Worm (Caenorhabditis elegans): ENCODE measurements around the gene C27D9.2.

The C27D9.2 gene

DNA sequence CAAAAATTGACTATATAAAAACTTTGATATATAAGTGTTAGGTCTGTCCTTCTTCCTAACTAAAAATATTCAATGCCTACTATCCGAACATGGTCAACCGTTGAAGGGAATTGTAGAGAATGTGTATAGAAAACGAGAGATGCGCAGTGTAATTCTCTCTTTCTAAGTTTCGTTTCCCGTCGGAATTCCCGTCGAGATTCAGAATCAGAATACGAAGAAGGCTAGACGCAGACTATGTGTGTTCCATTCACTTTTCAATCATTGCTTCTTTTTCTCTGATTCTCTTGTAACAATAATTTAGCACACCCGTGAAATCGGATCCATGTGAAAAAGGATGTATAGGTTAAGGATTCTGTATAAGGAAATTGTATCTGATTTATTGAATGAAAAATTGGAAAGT is 22.2 kb downstream of the C27D9.2 start:
- TF ChIP-seq ama-1 (optimal IDR thresholded peaks at IDR 0.05) (no peak), nhr-25 (tag; optimal IDR thresholded peaks at IDR 0.05) (peak; percentile 10), blmp-1 (tag; optimal IDR thresholded peaks at IDR 0.05; ENCODE audit: insufficient read depth) (peak; percentile 93)

DNA sequence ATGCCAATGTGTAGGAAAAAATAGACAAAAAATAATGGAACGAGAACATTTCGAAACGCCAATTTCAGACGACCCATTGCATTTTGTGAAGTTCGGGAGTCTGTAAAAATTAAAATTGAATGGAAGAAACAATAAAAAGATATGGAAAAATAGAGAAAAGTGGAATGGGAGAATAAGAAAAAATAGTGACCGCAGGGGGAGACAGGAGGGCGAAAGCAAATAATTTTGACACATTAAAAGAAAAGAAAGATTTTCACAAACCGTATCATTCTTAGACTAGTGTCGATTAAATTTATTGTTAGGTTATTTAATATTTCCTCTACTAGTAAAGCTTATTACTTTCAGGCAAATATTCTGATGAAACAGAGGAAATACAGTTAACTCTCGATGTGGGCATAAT is 22.8 kb downstream of the C27D9.2 start, which contains the start of gene F41C3.11:
TSS of gene F41C3.11 (minus strand) at position 101 of the 400 bp plus-strand sequence.
- TF ChIP-seq nhr-23 (tag; optimal IDR thresholded peaks at IDR 0.05) (no peak), dmd-4 (tag; optimal IDR thresholded peaks at IDR 0.05) (no peak), nhr-25 (tag; optimal IDR thresholded peaks at IDR 0.05) (no peak), nhr-11 (tag; optimal IDR thresholded peaks at IDR 0.05) (no peak), ZK546.5 (tag; optimal IDR thresholded peaks at IDR 0.05) (no peak), mab-5 (tag; optimal IDR thresholded peaks at IDR 0.05) (no peak), snpc-4 (tag; optimal IDR thresholded peaks at IDR 0.05) (no peak), skn-1 (tag; optimal IDR thresholded peaks at IDR 0.05) (no peak), unc-62 (GFP tag; optimal IDR thresholded peaks at IDR 0.05) (no peak), lin-11 (tag; optimal IDR thresholded peaks at IDR 0.05) (no peak), nhr-10 (tag; optimal IDR thresholded peaks at IDR 0.05) (no peak), peb-1 (tag; optimal IDR thresholded peaks at IDR 0.05) (no peak), zag-1 (tag; optimal IDR thresholded peaks at IDR 0.05) (no peak), crh-2 (tag; optimal IDR thresholded peaks at IDR 0.05) (no peak)

- TF ChIP-seq nhr-237 (tag; optimal IDR thresholded peaks at IDR 0.05) (no peak), nhr-77 (tag; optimal IDR thresholded peaks at IDR 0.05) (no peak), unc-39 (tag; optimal IDR thresholded peaks at IDR 0.05) (no peak), lsy-2 (tag; optimal IDR thresholded peaks at IDR 0.05) (no peak), dmd-4 (tag; optimal IDR thresholded peaks at IDR 0.05) (no peak), F13H6.1 (tag; optimal IDR thresholded peaks at IDR 0.05) (no peak), lin-13 (GFP tag; optimal IDR thresholded peaks at IDR 0.05) (no peak)
Observed at ce11 chrII:4729733-4730132, 26.9 kb downstream of the C27D9.2 start, which contains the start of gene F41C3.7. TSS of gene F41C3.7 (plus strand) at chrII:4730033.

DNA sequence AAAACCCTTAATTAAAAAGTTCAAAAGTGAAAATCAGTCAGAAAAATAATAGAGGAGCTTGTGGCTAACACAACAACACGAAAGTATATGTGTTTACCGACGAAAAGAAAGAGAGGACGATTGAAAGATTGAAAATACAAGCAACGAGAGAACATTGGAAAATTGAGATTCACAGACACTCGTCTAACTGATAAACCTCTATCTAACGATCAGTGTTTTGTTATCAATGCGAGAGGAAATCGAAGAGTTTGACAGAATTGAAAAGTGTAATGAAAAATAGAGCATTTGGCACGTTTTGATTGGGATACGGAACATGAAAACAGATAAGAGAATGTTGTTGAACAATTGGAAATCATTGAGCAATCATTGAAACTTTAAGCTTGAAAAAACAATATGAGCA is 28.0 kb downstream of the C27D9.2 start:
- TF ChIP-seq unc-62 (GFP tag; optimal IDR thresholded peaks at IDR 0.05) = no peak
- TF ChIP-seq crh-2 (tag; optimal IDR thresholded peaks at IDR 0.05) = peak; percentile 76
- TF ChIP-seq F13H6.1 (tag; optimal IDR thresholded peaks at IDR 0.05) = peak; percentile 65
- no peak for TF ChIP-seq dmd-4 (tag; optimal IDR thresholded peaks at IDR 0.05)
- peak in 1 of 2 experiments; percentile 61 for TF ChIP-seq lsy-2 (tag; optimal IDR thresholded peaks at IDR 0.05)
- peak; percentile 3 for TF ChIP-seq sma-3 (GFP tag; optimal IDR thresholded peaks at IDR 0.05)
- peak; percentile 72 for TF ChIP-seq nhr-129 (tag; optimal IDR thresholded peaks at IDR 0.05)
- peak; percentile 65 for TF ChIP-seq sma-9 (GFP tag; optimal IDR thresholded peaks at IDR 0.05)
- TF ChIP-seq sma-9 (tag; optimal IDR thresholded peaks at IDR 0.05) = no peak
- peak; percentile 46 for TF ChIP-seq C34F6.9 (tag; optimal IDR thresholded peaks at IDR 0.05)
- peak; percentile 95 for TF ChIP-seq fos-1 (tag; optimal IDR thresholded peaks at IDR 0.05)
- TF ChIP-seq peb-1 (tag; optimal IDR thresholded peaks at IDR 0.05) = no peak

DNA sequence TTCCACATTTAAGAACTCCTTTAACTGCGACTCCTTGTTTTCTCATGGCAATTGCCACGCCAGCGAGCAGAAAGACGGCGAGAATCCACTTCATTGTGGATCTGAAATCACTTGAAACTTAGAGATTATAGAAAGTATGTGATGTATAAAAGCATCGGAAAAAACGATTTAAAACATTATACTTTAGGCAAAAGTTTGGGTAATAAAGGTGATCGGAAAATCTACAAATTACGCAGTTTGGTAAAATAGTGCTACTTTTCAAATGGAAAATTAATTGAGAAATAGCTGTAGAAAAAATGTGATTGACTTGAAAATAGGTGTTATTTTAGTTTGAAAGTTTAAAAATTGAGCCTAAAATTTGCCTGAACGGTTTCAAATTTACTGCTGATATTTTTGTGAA is 28.9 kb downstream of the C27D9.2 start, which contains the start of gene ttr-41:
TSS of gene ttr-41 (minus strand) at position 101 of the 400 bp plus-strand sequence.
- TF ChIP-seq F13H6.1 (tag; optimal IDR thresholded peaks at IDR 0.05) (no peak), sem-4 (tag; optimal IDR thresholded peaks at IDR 0.05) (no peak), dmd-4 (tag; optimal IDR thresholded peaks at IDR 0.05) (no peak), lin-11 (tag; optimal IDR thresholded peaks at IDR 0.05) (no peak), lin-13 (GFP tag; optimal IDR thresholded peaks at IDR 0.05) (no peak), nhr-129 (tag; optimal IDR thresholded peaks at IDR 0.05) (no peak), nhr-77 (tag; optimal IDR thresholded peaks at IDR 0.05) (no peak), lsy-2 (tag; optimal IDR thresholded peaks at IDR 0.05) (no peak), elt-3 (tag; optimal IDR thresholded peaks at IDR 0.05) (no peak), unc-55 (GFP tag; optimal IDR thresholded peaks at IDR 0.05) (no peak), ama-1 (optimal IDR thresholded peaks at IDR 0.05) (no peak), unc-62 (GFP tag; optimal IDR thresholded peaks at IDR 0.05) (no peak), gmeb-1 (tag; optimal IDR thresholded peaks at IDR 0.05) (no peak), nhr-6 (tag; optimal IDR thresholded peaks at IDR 0.05) (no peak), sma-3 (GFP tag; optimal IDR thresholded peaks at IDR 0.05) (no peak)
